Worm (Caenorhabditis elegans) whole organism, early embryonic: ENCODE measurements around the gene clec-3.

ENCODE experiments used
- B0310.2 ChIP-seq: sonication (generic microtip); optimal IDR thresholded peaks from 2 replicates; lab custom pipeline; 2016; ENCODE audit warnings: mild to moderate bottlenecking, missing genetic modification characterization, missing compliant biosample characterization
- aly-1 ChIP-seq: sonication (generic microtip); optimal IDR thresholded peaks from 2 replicates; lab custom pipeline; 2016; ENCODE audit warnings: missing genetic modification characterization, missing compliant biosample characterization
- ama-1 ChIP-seq: fragments of 150-350 bp; optimal IDR thresholded peaks from 2 replicates; lab custom pipeline; 2014
- flt-1 ChIP-seq: fragments of 200-800 bp; sonication (Bioruptor generic); IDR thresholded peaks from 2 replicates; pipeline ENCODE4 v1.3.6; 2022; ENCODE audit warnings: missing genetic modification characterization, missing compliant biosample characterization
- hmg-4 ChIP-seq: fragments of 200-800 bp; sonication (Bioruptor generic); optimal IDR thresholded peaks from 2 replicates; lab custom pipeline; 2018; ENCODE audit warnings: mild to moderate bottlenecking, missing genetic modification characterization, missing compliant biosample characterization
- hnd-1 ChIP-seq: sonication (generic microtip); optimal IDR thresholded peaks from 2 replicates; lab custom pipeline; 2016; ENCODE audit warnings: missing genetic modification characterization, missing compliant biosample characterization
- sea-1 ChIP-seq: fragments of 200-800 bp; sonication (Bioruptor generic); conservative IDR thresholded peaks from 2 replicates; pipeline ENCODE4 v1.3.6; 2022; ENCODE audit warnings: missing genetic modification characterization, missing compliant biosample characterization

DNA sequence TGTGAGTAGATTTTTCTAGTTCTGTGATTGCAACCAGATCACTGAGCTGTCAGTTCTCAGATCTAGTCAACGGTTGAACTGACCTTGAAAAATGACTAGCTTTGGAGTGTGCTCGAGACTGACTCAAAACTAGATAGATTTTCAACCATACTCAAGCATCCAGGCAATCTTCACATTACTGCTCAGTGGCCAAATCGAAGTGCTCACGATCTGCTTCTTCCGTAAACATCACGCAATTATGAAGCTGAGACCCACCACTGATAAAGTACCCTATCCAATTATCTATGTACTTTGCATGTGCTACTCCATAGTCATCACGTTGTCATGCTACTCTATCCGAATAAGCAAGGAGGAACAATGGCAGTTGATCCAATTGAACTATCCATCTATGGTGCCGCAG lies 31.6 kb upstream of the clec-3 start:
- TF ChIP-seq hmg-4 (GFP tag; lab: Kevin White, UChicago) (no peak), aly-1 (tag; lab: Kevin White, UChicago) (no peak), ama-1 (lab: Kevin White, UChicago) (no peak), flt-1 (no peak), B0310.2 (tag; lab: Kevin White, UChicago) (no peak), sea-1 (GFP tag; lab: Robert Waterston, UW) (no peak), hnd-1 (tag; lab: Kevin White, UChicago) (no peak)
